Fruit fly (Drosophila melanogaster) whole organism, prepupa: Measurements from ENCODE around the gene Obp99b.

ENCODE experiments used
- CG11294 ChIP-seq: fragments of 200-800 bp; sonication (Bioruptor generic); IDR thresholded peaks from 2 replicates; pipeline ENCODE4 v1.3.6; 2022; ENCODE audit warnings: missing biosample characterization, missing genetic modification characterization
- CG4318 ChIP-seq: fragments of 200-800 bp; sonication (Bioruptor generic); optimal IDR thresholded peaks from 3 replicates; lab custom pipeline; 2017; ENCODE audit warnings: missing biosample characterization, mild to moderate bottlenecking, missing genetic modification characterization
- Eip75B ChIP-seq: fragments of 200-800 bp; sonication (Bioruptor generic); optimal IDR thresholded peaks from 3 replicates; lab custom pipeline; 2016; ENCODE audit warnings: missing biosample characterization, missing genetic modification characterization
- Eip93F ChIP-seq: fragments of 200-800 bp; sonication (Bioruptor generic); optimal IDR thresholded peaks from 2 replicates; lab custom pipeline; 2016; ENCODE audit warnings: missing biosample characterization, mild to moderate bottlenecking, missing genetic modification characterization
- Hr38 ChIP-seq: sonication (Bioruptor generic); optimal IDR thresholded peaks from 2 replicates; lab custom pipeline; 2016; ENCODE audit warnings: missing biosample characterization, missing genetic modification characterization
- Hr39 ChIP-seq: fragments of 200-800 bp; sonication (Bioruptor generic); optimal IDR thresholded peaks from 2 replicates; lab custom pipeline; 2016; ENCODE audit warnings: missing biosample characterization, missing genetic modification characterization
- Sox102F ChIP-seq: fragments of 200-800 bp; sonication (Bioruptor generic); optimal IDR thresholded peaks from 2 replicates; lab custom pipeline; 2016; ENCODE audit warnings: missing biosample characterization, mild to moderate bottlenecking, missing genetic modification characterization
- Sox14 ChIP-seq: fragments of 200-800 bp; sonication (Bioruptor generic); optimal IDR thresholded peaks from 3 replicates; lab custom pipeline; 2016; ENCODE audit warnings: missing biosample characterization, missing genetic modification characterization
- Sox15 ChIP-seq: fragments of 200-800 bp; sonication (Bioruptor generic); optimal IDR thresholded peaks from 3 replicates; lab custom pipeline; 2016; ENCODE audit warnings: missing biosample characterization, missing genetic modification characterization
- lz ChIP-seq: fragments of 200-800 bp; sonication (Bioruptor generic); optimal IDR thresholded peaks from 3 replicates; lab custom pipeline; 2016; ENCODE audit warnings: missing biosample characterization, missing genetic modification characterization
- spab ChIP-seq: fragments of 200-800 bp; sonication (Bioruptor generic); optimal IDR thresholded peaks from 2 replicates; lab custom pipeline; 2017; ENCODE audit warnings: missing biosample characterization, mild to moderate bottlenecking, missing genetic modification characterization, missing genetic modification reagents
- topi ChIP-seq: fragments of 200-800 bp; sonication (Bioruptor generic); optimal IDR thresholded peaks from 3 replicates; lab custom pipeline; 2016; ENCODE audit warnings: missing biosample characterization, missing genetic modification characterization

- TF ChIP-seq lz (GFP tag; lab: Kevin White, UChicago) (no peak), Sox15 (GFP tag; lab: Kevin White, UChicago) (no peak), CG11294 (GFP tag; lab: Robert Waterston, UW) (no peak), Sox102F (no peak), CG4318 (no peak), Hr38 (GFP tag; lab: Kevin White, UChicago) (no peak), Sox14 (GFP tag; lab: Kevin White, UChicago) (peak; percentile 29), spab (GFP tag; lab: Kevin White, UChicago) (no peak), Eip75B (GFP tag; lab: Kevin White, UChicago) (no peak), Eip93F (no peak), Hr39 (GFP tag; lab: Kevin White, UChicago) (no peak), topi (no peak)
Measured at dm6 chr3R:29692009-29692641, 24.6 kb downstream of the Obp99b start, which contains the start of gene dmrt99B.
